Worm (Caenorhabditis elegans) whole organism, early embryonic: ENCODE results near the gene pgm-2.

ENCODE experiments used
- ama-1 ChIP-seq: fragments of 150-350 bp; optimal IDR thresholded peaks from 2 replicates; lab custom pipeline; 2014
- hmbx-1 ChIP-seq: sonication (generic microtip); optimal IDR thresholded peaks from 2 replicates; lab custom pipeline; 2016; ENCODE audit warnings: mild to moderate bottlenecking, missing genetic modification characterization, missing compliant biosample characterization
- hmg-4 ChIP-seq: fragments of 200-800 bp; sonication (Bioruptor generic); optimal IDR thresholded peaks from 2 replicates; lab custom pipeline; 2018; ENCODE audit warnings: mild to moderate bottlenecking, missing genetic modification characterization, missing compliant biosample characterization
- tbx-11 ChIP-seq: fragments of 200-800 bp; sonication (Bioruptor generic); IDR thresholded peaks from 2 replicates; pipeline ENCODE4 v1.3.6; 2022; ENCODE audit warnings: missing genetic modification characterization, missing compliant biosample characterization

DNA sequence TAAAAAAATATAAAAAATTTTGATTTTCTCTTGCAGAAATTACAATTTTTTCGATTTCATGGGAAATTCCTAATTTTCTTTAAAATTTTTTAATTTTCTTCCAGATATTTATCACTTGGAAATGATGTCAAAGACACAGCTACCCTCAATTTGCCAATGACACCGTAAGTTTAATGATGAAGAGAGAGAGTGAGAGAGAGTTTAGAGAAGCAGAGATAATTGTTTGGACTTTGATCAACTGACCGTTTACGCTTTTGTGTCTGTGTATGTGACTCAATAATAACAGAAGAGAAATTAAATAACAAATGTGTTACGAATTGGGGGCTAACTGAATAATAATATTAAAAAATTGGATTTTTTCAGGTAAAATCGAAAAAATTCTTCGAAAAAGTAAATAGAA is 11.4 kb downstream of the pgm-2 start:
- TF ChIP-seq ama-1 (no peak), hmbx-1 (tag; lab: Kevin White, UChicago) (no peak), hmg-4 (GFP tag; lab: Kevin White, UChicago) (no peak), tbx-11 (no peak)
